Worm (Caenorhabditis elegans) whole organism, L3 larva: ENCODE data around the gene F25E5.8.

Experiments
- R02D3.7 ChIP-seq: fragments of 150-350 bp; optimal IDR thresholded peaks from 2 replicates; lab custom pipeline; 2014; ENCODE audit warnings: missing biosample characterization, missing genetic modification characterization
- fkh-10 ChIP-seq: sonication (generic microtip); optimal IDR thresholded peaks from 2 replicates; lab custom pipeline; 2017; ENCODE audit warnings: missing biosample characterization, missing genetic modification reagents, missing genetic modification characterization
- fkh-2 ChIP-seq: fragments of 150-350 bp; optimal IDR thresholded peaks from 2 replicates; lab custom pipeline; 2014; ENCODE audit warnings: missing biosample characterization, missing genetic modification reagents, missing genetic modification characterization
- lin-15B ChIP-seq: fragments of 150-350 bp; optimal IDR thresholded peaks from 2 replicates; lab custom pipeline; 2014; ENCODE audit warnings: missing biosample characterization, missing genetic modification characterization
- mdl-1 ChIP-seq: fragments of 150-350 bp; optimal IDR thresholded peaks from 2 replicates; lab custom pipeline; 2014; ENCODE audit warnings: missing biosample characterization, missing genetic modification characterization
- nhr-237 ChIP-seq: fragments of 150-350 bp; optimal IDR thresholded peaks from 2 replicates; lab custom pipeline; 2014; ENCODE audit warnings: missing biosample characterization, missing genetic modification characterization
- nhr-76 ChIP-seq: fragments of 150-350 bp; sonication (generic microtip); optimal IDR thresholded peaks from 5 replicates; lab custom pipeline; 2014; ENCODE audit warnings: missing biosample characterization, missing genetic modification characterization
- skn-1 ChIP-seq: fragments of 150-350 bp; optimal IDR thresholded peaks from 2 replicates; lab custom pipeline; 2014; ENCODE audit warnings: missing biosample characterization, missing genetic modification characterization
- snpc-4 ChIP-seq: fragments of 150-350 bp; optimal IDR thresholded peaks from 2 replicates; lab custom pipeline; 2014; ENCODE audit warnings: missing biosample characterization, missing genetic modification characterization
- unc-62 ChIP-seq: fragments of 150-350 bp; sonication (generic microtip); optimal IDR thresholded peaks from 4 replicates; lab custom pipeline; 2014; ENCODE audit warnings: missing biosample characterization, missing genetic modification reagents, missing genetic modification characterization

DNA sequence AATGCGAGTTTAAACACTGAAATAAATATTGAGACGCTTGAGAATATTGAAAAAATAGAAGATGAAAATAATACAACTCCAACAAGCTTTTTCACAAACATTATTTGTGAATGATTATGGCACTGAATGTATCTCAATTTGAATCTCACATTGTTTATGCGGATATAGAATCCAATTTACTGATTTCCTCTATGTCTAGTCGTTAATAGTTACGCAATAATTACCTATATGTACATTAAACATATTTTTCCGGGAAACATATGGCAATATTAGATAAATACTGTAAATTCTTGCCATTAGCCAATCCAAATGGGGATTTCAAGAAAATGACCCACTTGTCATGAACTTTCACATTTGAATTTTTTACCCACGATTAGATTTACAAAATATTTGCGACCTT lies 40.4 kb upstream of the F25E5.8 start, which contains the start of gene srx-9:
- TF ChIP-seq snpc-4 (tag; lab: Kevin White, UChicago) (no peak), R02D3.7 (tag; lab: Kevin White, UChicago) (no peak), fkh-2 (tag; lab: Kevin White, UChicago) (no peak), nhr-76 (tag; lab: Kevin White, UChicago) (no peak), nhr-237 (no peak), fkh-10 (no peak), unc-62 (GFP tag; lab: Kevin White, UChicago) (no peak), lin-15B (tag; lab: Kevin White, UChicago) (no peak), mdl-1 (tag; lab: Kevin White, UChicago) (no peak), skn-1 (tag; lab: Kevin White, UChicago) (no peak)
